Fruit fly (Drosophila melanogaster) whole organism, embryonic: ENCODE results near the gene CG4783.

ENCODE experiments used
- Abd-B ChIP-seq: fragments of 200-800 bp; sonication (Bioruptor generic); optimal IDR thresholded peaks from 2 replicates; lab custom pipeline; 2018; ENCODE audit warnings: missing biosample characterization, mild to moderate bottlenecking, missing genetic modification characterization, moderate library complexity
- Atf6 ChIP-seq: fragments of 200-800 bp; sonication (Bioruptor generic); IDR thresholded peaks from 2 replicates; pipeline ENCODE4 v1.3.6; 2022; ENCODE audit warnings: missing biosample characterization, missing genetic modification characterization
- CG11696 ChIP-seq: fragments of 200-800 bp; sonication (Bioruptor generic); IDR thresholded peaks from 2 replicates; pipeline ENCODE4 v1.3.6; 2022; ENCODE audit warnings: missing biosample characterization, missing genetic modification characterization
- CG13894 ChIP-seq: fragments of 200-800 bp; sonication (Bioruptor generic); optimal IDR thresholded peaks from 3 replicates; lab custom pipeline; 2018; ENCODE audit warnings: missing biosample characterization, mild to moderate bottlenecking, missing genetic modification characterization, moderate library complexity
- Ssrp ChIP-seq: fragments of 200-800 bp; sonication (Bioruptor generic); optimal IDR thresholded peaks from 2 replicates; lab custom pipeline; 2018; ENCODE audit warnings: missing biosample characterization, mild to moderate bottlenecking, missing genetic modification characterization, moderate library complexity
- her ChIP-seq: fragments of 200-800 bp; sonication (Bioruptor generic); optimal IDR thresholded peaks from 2 replicates; lab custom pipeline; 2016; ENCODE audit warnings: missing biosample characterization, missing genetic modification characterization
- otp ChIP-seq: fragments of 200-800 bp; sonication (Bioruptor generic); IDR thresholded peaks from 3 replicates; pipeline ENCODE4, ENCODE4 v1.3.6; 2022; ENCODE audit warnings: missing biosample characterization, missing genetic modification characterization

- no peak for TF ChIP-seq her (GFP tag; lab: Kevin White, UChicago)
- no peak for TF ChIP-seq otp (GFP tag; lab: Robert Waterston, UW)
- TF ChIP-seq Atf6 (GFP tag; lab: Robert Waterston, UW), result no peak
- no peak for TF ChIP-seq CG13894 (tag; lab: Kevin White, UChicago)
- no peak for TF ChIP-seq Ssrp (tag; lab: Kevin White, UChicago)
- no peak for TF ChIP-seq Abd-B (GFP tag; lab: Kevin White, UChicago)
- no peak for TF ChIP-seq CG11696 (GFP tag; lab: Robert Waterston, UW)
Observed at dm6 chr3R:19915312-19915711, 32.9 kb upstream of the CG4783 start, which contains the start of the genes Xport-A and Xport-B.
